Worm (Caenorhabditis elegans): ENCODE data around the gene F18A1.7.

Gene F18A1.7

ce11 chrII:7631677-7632210 is 31.8 kb downstream of the F18A1.7 start (continued):
- no peak for TF ChIP-seq mef-2 (tag; optimal IDR thresholded peaks at IDR 0.05)
- no peak for TF ChIP-seq elt-2 (tag; optimal IDR thresholded peaks at IDR 0.05)

DNA sequence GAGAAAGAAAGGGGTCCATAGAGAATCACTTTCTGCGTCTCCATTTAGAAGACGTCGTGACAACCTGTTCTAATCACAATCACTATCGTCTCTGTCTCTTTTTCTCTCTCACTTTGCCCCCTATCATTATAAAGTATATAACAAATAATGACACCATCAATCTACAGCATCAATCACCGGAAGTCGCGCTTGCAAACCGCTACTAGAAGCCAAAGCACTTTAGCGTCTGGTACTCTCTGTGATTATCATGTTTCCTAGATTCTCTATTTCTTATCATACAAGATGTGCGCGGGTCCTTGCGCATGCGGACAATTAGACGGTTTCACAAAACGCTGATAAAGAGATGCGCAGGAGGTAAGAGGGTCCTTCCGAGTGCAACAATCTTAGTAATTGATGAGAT is 32.4 kb downstream of the F18A1.7 start:
- TF ChIP-seq tbx-2 (tag; optimal IDR thresholded peaks at IDR 0.05) (peak; percentile 37), unc-130 (tag; optimal IDR thresholded peaks at IDR 0.05) (peak; percentile 58), elt-2 (tag; optimal IDR thresholded peaks at IDR 0.05) (no peak), tlp-1 (tag; optimal IDR thresholded peaks at IDR 0.05) (no peak), nhr-84 (tag; optimal IDR thresholded peaks at IDR 0.05) (no peak), ceh-63 (GFP tag; optimal IDR thresholded peaks at IDR 0.05) (no peak), lin-13 (GFP tag; optimal IDR thresholded peaks at IDR 0.05) (no peak), zag-1 (tag; optimal IDR thresholded peaks at IDR 0.05) (no peak), mdl-1 (tag; optimal IDR thresholded peaks at IDR 0.05) (peak in 1 of 2 experiments; percentile 21), sptf-1 (tag; optimal IDR thresholded peaks at IDR 0.05) (no peak), egl-13 (tag; optimal IDR thresholded peaks at IDR 0.05) (no peak), lir-3 (tag; optimal IDR thresholded peaks at IDR 0.05; ENCODE audit: poor library complexity) (no peak), lin-39 (tag; optimal IDR thresholded peaks at IDR 0.05) (no peak), mep-1 (tag; optimal IDR thresholded peaks at IDR 0.05) (peak; percentile 7), grh-1 (GFP tag; IDR thresholded peaks at IDR 0.05) (peak; percentile 62), rnt-1 (tag; optimal IDR thresholded peaks at IDR 0.05) (no peak), unc-62 (GFP tag; optimal IDR thresholded peaks at IDR 0.05) (no peak), unc-30 (tag; optimal IDR thresholded peaks at IDR 0.05) (no peak), isw-1 (GFP tag; IDR thresholded peaks at IDR 0.05) (no peak), C34B4.2 (tag; optimal IDR thresholded peaks at IDR 0.05) (no peak), ces-1 (GFP tag; optimal IDR thresholded peaks at IDR 0.05) (no peak), nhr-19 (GFP tag; conservative IDR thresholded peaks at IDR 0.05) (peak; percentile 25; the same call in 1 of the 2 replicates), irx-1 (tag; optimal IDR thresholded peaks at IDR 0.05) (no peak), ets-5 (GFP tag; IDR thresholded peaks at IDR 0.05) (no peak), nhr-28 (tag; optimal IDR thresholded peaks at IDR 0.05) (no peak), ceh-90 (tag; optimal IDR thresholded peaks at IDR 0.05) (no peak), nhr-237 (tag; optimal IDR thresholded peaks at IDR 0.05) (no peak), pqm-1 (tag; optimal IDR thresholded peaks at IDR 0.05) (no peak), pag-3 (tag; optimal IDR thresholded peaks at IDR 0.05; ENCODE audit: borderline replicate concordance, insufficient read depth) (no peak), ztf-4 (tag; optimal IDR thresholded peaks at IDR 0.05) (peak; percentile 34), sox-4 (tag; optimal IDR thresholded peaks at IDR 0.05) (no peak), ceh-88 (GFP tag; IDR thresholded peaks at IDR 0.05) (no peak), jun-1 (tag; optimal IDR thresholded peaks at IDR 0.05) (no peak), nhr-12 (tag; optimal IDR thresholded peaks at IDR 0.05) (no peak), fkh-8 (tag; optimal IDR thresholded peaks at IDR 0.05) (no peak), nhr-71 (tag; optimal IDR thresholded peaks at IDR 0.05) (peak; percentile 49), ztf-11 (tag; optimal IDR thresholded peaks at IDR 0.05) (no peak), dpl-1 (GFP tag; optimal IDR thresholded peaks at IDR 0.05) (no peak), nhr-77 (tag; optimal IDR thresholded peaks at IDR 0.05) (no peak), lin-35 (GFP tag; optimal IDR thresholded peaks at IDR 0.05) (no peak), aly-2 (tag; optimal IDR thresholded peaks at IDR 0.05) (no peak), xbp-1 (tag; optimal IDR thresholded peaks at IDR 0.05) (no peak), lin-14 (GFP tag; optimal IDR thresholded peaks at IDR 0.05) (peak; percentile 9), vab-15 (tag; optimal IDR thresholded peaks at IDR 0.05) (no peak), fos-1 (tag; optimal IDR thresholded peaks at IDR 0.05) (no peak), elt-3 (tag; optimal IDR thresholded peaks at IDR 0.05) (peak in 5 of 6 experiments; percentile 31 to 85 (median 79)), zip-4 (GFP tag; optimal IDR thresholded peaks at IDR 0.05) (no peak), pax-3 (tag; optimal IDR thresholded peaks at IDR 0.05) (no peak), F16B12.6 (tag; optimal IDR thresholded peaks at IDR 0.05) (no peak), nhr-90 (tag; optimal IDR thresholded peaks at IDR 0.05; ENCODE audit: poor library complexity) (no peak)

Measured in whole organism, L1 larva.